Fruit fly (Drosophila melanogaster) whole organism, prepupa: ENCODE measurements around the gene CG17300.

Experiments used
- CG10631 ChIP-seq: fragments of 200-800 bp; sonication (Bioruptor generic); optimal IDR thresholded peaks from 2 replicates; lab custom pipeline; 2016; ENCODE audit warnings: missing biosample characterization, missing genetic modification characterization
- Met ChIP-seq: fragments of 200-800 bp; sonication (Bioruptor generic); optimal IDR thresholded peaks from 3 replicates; lab custom pipeline; 2016; ENCODE audit warnings: missing biosample characterization, missing genetic modification characterization
- OdsH ChIP-seq: fragments of 200-800 bp; sonication (Bioruptor generic); optimal IDR thresholded peaks from 3 replicates; lab custom pipeline; 2016; ENCODE audit warnings: missing biosample characterization, missing genetic modification characterization
- cyc ChIP-seq: fragments of 200-800 bp; sonication (Bioruptor generic); optimal IDR thresholded peaks from 3 replicates; lab custom pipeline; 2016; ENCODE audit warnings: missing biosample characterization, missing genetic modification characterization

DNA sequence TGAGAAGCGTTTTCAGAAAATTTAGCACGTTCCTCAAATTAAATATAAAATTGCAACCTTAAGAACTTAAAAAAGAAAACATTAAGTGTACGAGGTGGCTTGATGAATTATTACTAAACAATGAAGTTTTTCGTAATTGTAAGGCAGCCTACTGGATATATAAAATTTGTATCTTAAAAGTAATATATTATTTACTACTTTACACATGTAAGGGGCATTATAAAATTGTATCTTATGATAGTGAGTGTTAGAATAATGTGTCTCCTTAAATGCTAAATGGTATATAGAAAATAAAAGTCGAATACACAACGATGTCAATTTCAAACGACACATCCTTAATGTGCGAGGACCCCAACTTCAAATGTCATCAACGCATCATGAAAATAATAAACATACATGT is 2.8 kb upstream of the CG17300 start, which contains the start of gene CG11251:
- TF ChIP-seq Met (GFP tag; lab: Kevin White, UChicago): no peak
- no peak for TF ChIP-seq cyc (GFP tag; lab: Kevin White, UChicago)
- no peak for TF ChIP-seq CG10631
- TF ChIP-seq OdsH: no peak
